Fruit fly (Drosophila melanogaster) Kc167 (cell line): ENCODE measurements around the gene sturkopf.

ENCODE experiments used
- Myc ChIP-seq: fragments of >200 bp; optimal IDR thresholded peaks from 2 replicates; lab custom pipeline; 2017; ENCODE audit warnings: missing external identifiers
- Sin3A ChIP-seq: fragments of >200 bp; optimal IDR thresholded peaks from 2 replicates; lab custom pipeline; 2018; ENCODE audit warnings: missing external identifiers
- h ChIP-seq: fragments of >200 bp; optimal IDR thresholded peaks from 3 replicates; lab custom pipeline; 2018; ENCODE audit warnings: missing external identifiers
- insv ChIP-seq: fragments of >200 bp; optimal IDR thresholded peaks from 3 replicates; lab custom pipeline; 2018; ENCODE audit warnings: missing external identifiers
- psq ChIP-seq: fragments of >200 bp; optimal IDR thresholded peaks from 2 replicates; lab custom pipeline; 2017; ENCODE audit warnings: missing external identifiers
- ttk ChIP-seq: sonication (Bioruptor generic); optimal IDR thresholded peaks from 2 replicates; lab custom pipeline; 2017; ENCODE audit warnings: missing external identifiers

Gene sturkopf

dm6 chr3L:1320931-1321556, 7.9 kb upstream of the sturkopf start:
- TF ChIP-seq Myc (lab: Kevin White, UChicago) (no peak), Sin3A (lab: Kevin White, UChicago) (no peak), ttk (no peak), insv (no peak), h (lab: Kevin White, UChicago) (no peak), psq (lab: Kevin White, UChicago) (no peak)

dm6 chr3L:1320230-1320930, 7.2 kb upstream of the sturkopf start:
- TF ChIP-seq ttk: no peak
- no peak for TF ChIP-seq insv
- no peak for TF ChIP-seq Sin3A (lab: Kevin White, UChicago)
- TF ChIP-seq psq (lab: Kevin White, UChicago): no peak
- no peak for TF ChIP-seq Myc (lab: Kevin White, UChicago)
- TF ChIP-seq h (lab: Kevin White, UChicago): no peak

- TF ChIP-seq Sin3A (lab: Kevin White, UChicago) (no peak), ttk (no peak), h (lab: Kevin White, UChicago) (no peak), Myc (lab: Kevin White, UChicago) (no peak), insv (no peak), psq (lab: Kevin White, UChicago) (no peak)
Observed at dm6 chr3L:1319097-1319725, 6.0 kb upstream of the sturkopf start.

dm6 chr3L:1318241-1318640, 5.1 kb upstream of the sturkopf start, which contains the start of gene Myo61F:
Gene Myo61F, plus strand, starts transcription at chr3L:1318480.
- TF ChIP-seq Myc (lab: Kevin White, UChicago) (no peak), h (lab: Kevin White, UChicago) (no peak), ttk (no peak), insv (no peak), psq (lab: Kevin White, UChicago) (no peak), Sin3A (lab: Kevin White, UChicago) (no peak)

- TF ChIP-seq Myc (lab: Kevin White, UChicago) (no peak), h (lab: Kevin White, UChicago) (no peak), psq (lab: Kevin White, UChicago) (no peak), ttk (no peak), Sin3A (lab: Kevin White, UChicago) (no peak), insv (no peak)
Observed at dm6 chr3L:1307005-1307632, 6.1 kb downstream of the sturkopf start, which contains the start of the genes Ctr9 and Nt5a. Gene Ctr9, plus strand, starts transcription at chr3L:1307224. Gene Nt5a, minus strand, starts transcription at chr3L:1307418.

dm6 chr3L:1305317-1305716, 7.9 kb downstream of the sturkopf start:
- TF ChIP-seq insv (no peak), Myc (lab: Kevin White, UChicago) (no peak), ttk (no peak), psq (lab: Kevin White, UChicago) (no peak), h (lab: Kevin White, UChicago) (no peak), Sin3A (lab: Kevin White, UChicago) (no peak)

- TF ChIP-seq psq (lab: Kevin White, UChicago): no peak
- TF ChIP-seq ttk: no peak
- TF ChIP-seq Myc (lab: Kevin White, UChicago): no peak
- no peak for TF ChIP-seq Sin3A (lab: Kevin White, UChicago)
- no peak for TF ChIP-seq insv
- TF ChIP-seq h (lab: Kevin White, UChicago): no peak
Observed at dm6 chr3L:1302950-1303352, 10.2 kb downstream of the sturkopf start.

- no peak for TF ChIP-seq ttk
Observed at dm6 chr3L:1302234-1302949, 10.8 kb downstream of the sturkopf start, which contains the start of the genes Rac1 and Acat2. Gene Rac1, minus strand, starts transcription at chr3L:1302683. Gene Acat2, plus strand, starts transcription at chr3L:1302944.

- TF ChIP-seq insv: no peak
- TF ChIP-seq psq (lab: Kevin White, UChicago): no peak
- TF ChIP-seq ttk: no peak
- TF ChIP-seq h (lab: Kevin White, UChicago): no peak
- TF ChIP-seq Myc (lab: Kevin White, UChicago): no peak
- no peak for TF ChIP-seq Sin3A (lab: Kevin White, UChicago)
Observed at dm6 chr3L:1300076-1300635, 13.0 kb downstream of the sturkopf start.

dm6 chr3L:1298509-1298908, 14.7 kb downstream of the sturkopf start, which contains the start of gene scf:
Gene scf, plus strand, starts transcription at chr3L:1298672.
- TF ChIP-seq h (lab: Kevin White, UChicago): no peak
- TF ChIP-seq insv: no peak
- no peak for TF ChIP-seq psq (lab: Kevin White, UChicago)
- TF ChIP-seq ttk: no peak
- no peak for TF ChIP-seq Sin3A (lab: Kevin White, UChicago)
- TF ChIP-seq Myc (lab: Kevin White, UChicago): no peak

dm6 chr3L:1295693-1296092, 17.5 kb downstream of the sturkopf start, which contains the start of gene Rabex-5:
Gene Rabex-5, plus strand, starts transcription at chr3L:1295913.
- TF ChIP-seq Sin3A (lab: Kevin White, UChicago) (no peak), ttk (no peak), insv (no peak), psq (lab: Kevin White, UChicago) (no peak), h (lab: Kevin White, UChicago) (no peak), Myc (lab: Kevin White, UChicago) (no peak)
